Worm (Caenorhabditis elegans) whole organism, L4 larva: ENCODE results near the gene ckb-2.

Experiments
- R02D3.7 ChIP-seq: fragments of 150-350 bp; sonication (generic microtip); optimal IDR thresholded peaks from 3 replicates; lab custom pipeline; 2014; ENCODE audit warnings: missing biosample characterization, missing genetic modification characterization
- ama-1 ChIP-seq: fragments of 150-350 bp; optimal IDR thresholded peaks from 2 replicates; lab custom pipeline; 2014; ENCODE audit warnings: inconsistent platforms, mixed read lengths
- hlh-30 ChIP-seq: sonication (generic microtip); optimal IDR thresholded peaks from 2 replicates; lab custom pipeline; 2017; ENCODE audit warnings: antibody characterized with exemption, mild to moderate bottlenecking, missing genetic modification characterization, missing compliant biosample characterization; ENCODE audit not compliant: insufficient read depth
- jun-1 ChIP-seq: fragments of 150-350 bp; optimal IDR thresholded peaks from 2 replicates; lab custom pipeline; 2014; ENCODE audit warnings: missing biosample characterization, missing genetic modification reagents, missing genetic modification characterization
- mep-1 ChIP-seq: fragments of 150-350 bp; sonication (generic microtip); optimal IDR thresholded peaks from 3 replicates; lab custom pipeline; 2014; ENCODE audit warnings: missing biosample characterization, missing genetic modification characterization

DNA sequence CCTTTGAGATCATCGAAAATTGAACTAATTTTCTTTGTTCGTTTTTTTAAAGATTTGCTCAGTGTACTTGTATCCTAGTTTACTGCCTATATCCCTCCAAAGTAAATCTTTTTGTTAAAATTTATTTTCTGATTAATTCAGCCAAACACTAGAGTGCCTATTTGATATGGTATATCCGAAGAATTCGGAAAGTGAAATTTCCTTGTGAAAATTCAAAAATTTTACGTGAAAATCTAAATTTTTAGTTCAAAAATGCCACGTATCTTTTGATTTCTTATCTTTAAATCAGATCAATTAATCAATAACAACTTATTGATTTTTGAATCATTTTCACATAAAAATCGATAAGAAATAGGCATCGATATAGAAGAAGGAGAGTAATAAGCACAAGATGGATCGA lies 30.7 kb downstream of the ckb-2 start, which contains the start of gene R07E5.6:
- no peak for TF ChIP-seq hlh-30
- TF ChIP-seq jun-1 (tag; lab: Kevin White, UChicago), result no peak
- TF ChIP-seq R02D3.7 (tag; lab: Kevin White, UChicago), result no peak
- TF ChIP-seq ama-1 (lab: Kevin White, UChicago), result no peak
- no peak for TF ChIP-seq mep-1
